Worm (Caenorhabditis elegans) whole organism, mixed stage, embryonic: ENCODE results near the gene msp-58.

Source experiments
- M03D4.4 ChIP-seq: sonication (generic microtip); optimal IDR thresholded peaks from 2 replicates; lab custom pipeline; 2017; ENCODE audit warnings: mild to moderate bottlenecking, missing genetic modification characterization, missing compliant biosample characterization
- drap-1 ChIP-seq: fragments of 200-800 bp; sonication (Bioruptor generic); optimal IDR thresholded peaks from 3 replicates; lab custom pipeline; 2018; ENCODE audit warnings: mild to moderate bottlenecking, missing genetic modification characterization, missing compliant biosample characterization
- lsy-2 ChIP-seq: fragments of 150-350 bp; optimal IDR thresholded peaks from 2 replicates; lab custom pipeline; 2014; ENCODE audit warnings: missing biosample characterization, missing genetic modification characterization
- pha-4 ChIP-seq: fragments of 150-350 bp; optimal IDR thresholded peaks from 2 replicates; lab custom pipeline; 2018; ENCODE audit warnings: missing biosample characterization, missing genetic modification reagents, missing genetic modification characterization
- snpc-4 ChIP-seq: fragments of 150-350 bp; optimal IDR thresholded peaks from 2 replicates; lab custom pipeline; 2014; ENCODE audit warnings: missing biosample characterization, missing genetic modification characterization
- ztf-11 ChIP-seq: fragments of 150-350 bp; optimal IDR thresholded peaks from 2 replicates; lab custom pipeline; 2014; ENCODE audit warnings: missing biosample characterization, missing genetic modification characterization

DNA sequence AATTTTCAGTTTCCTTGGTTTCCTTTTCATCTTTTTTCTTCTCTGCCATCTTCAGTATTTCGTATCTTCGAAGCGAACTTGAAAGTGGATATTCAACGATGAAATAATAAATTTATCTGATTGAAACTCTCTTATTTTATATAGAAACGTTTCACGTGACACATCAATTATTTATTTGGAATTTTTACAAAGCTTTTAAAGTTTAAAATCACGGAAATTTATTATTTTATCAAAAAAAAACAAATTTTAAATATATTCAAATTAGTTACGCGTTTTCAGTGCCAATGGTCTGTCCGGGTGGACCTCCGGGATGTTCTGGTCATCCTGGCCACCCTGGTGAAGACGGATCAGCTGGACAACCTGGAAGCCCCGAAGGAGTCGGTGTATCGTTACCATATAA, 5.4 kb upstream of the msp-58 start, which contains the start of gene ZK354.7:
- no peak for TF ChIP-seq snpc-4 (tag; lab: Kevin White, UChicago)
- no peak for TF ChIP-seq drap-1
- TF ChIP-seq ztf-11 (tag; lab: Kevin White, UChicago): no peak
- TF ChIP-seq lsy-2 (tag; lab: Kevin White, UChicago): no peak
- TF ChIP-seq pha-4 (tag; lab: Kevin White, UChicago): no peak
- TF ChIP-seq M03D4.4 (tag; lab: Kevin White, UChicago): no peak
